Worm (Caenorhabditis elegans) whole organism, L4 larva: ENCODE measurements around the gene slc-17.5.

ENCODE experiments used
- aha-1 ChIP-seq: fragments of 150-350 bp; peaks from one replicate; lab custom pipeline; 2014; ENCODE audit warnings: missing biosample characterization, missing genetic modification characterization
- duxl-1 ChIP-seq: sonication (generic microtip); optimal IDR thresholded peaks from 2 replicates; lab custom pipeline; 2016; ENCODE audit warnings: mild to moderate bottlenecking, missing genetic modification characterization, moderate library complexity, missing compliant biosample characterization; ENCODE audit not compliant: poor library complexity
- lin-39 ChIP-seq: fragments of 150-350 bp; optimal IDR thresholded peaks from 2 replicates; lab custom pipeline; 2014; ENCODE audit warnings: missing biosample characterization, missing genetic modification reagents, missing genetic modification characterization
- mes-2 ChIP-seq: sonication (generic microtip); optimal IDR thresholded peaks from 2 replicates; lab custom pipeline; 2016; ENCODE audit warnings: missing genotype, mild to moderate bottlenecking, missing genetic modification characterization, missing compliant biosample characterization; ENCODE audit not compliant: poor library complexity, severe bottlenecking
- nhr-237 ChIP-seq: sonication (generic microtip); optimal IDR thresholded peaks from 2 replicates; lab custom pipeline; 2017; ENCODE audit warnings: missing biosample characterization, missing genetic modification characterization
- pha-4 ChIP-seq, 2 experiments: fragments of 150-350 bp in 1 of 2; fragments of 200-800 bp in 1 of 2; sonication (Bioruptor generic) in 1 of 2; IDR thresholded peaks in 1 of 2; optimal IDR thresholded peaks in 1 of 2; 2 replicates each; pipeline versions ENCODE4 v1.3.6 to Lab custom; 2014 to 2022; ENCODE audit warnings: missing genetic modification characterization in 2 of 2, missing genetic modification reagents in 2 of 2, missing biosample characterization in 1 of 2, missing compliant biosample characterization in 1 of 2
- snpc-4 ChIP-seq: fragments of 150-350 bp; optimal IDR thresholded peaks from 2 replicates; lab custom pipeline; 2014; ENCODE audit warnings: missing biosample characterization, missing genetic modification characterization

DNA sequence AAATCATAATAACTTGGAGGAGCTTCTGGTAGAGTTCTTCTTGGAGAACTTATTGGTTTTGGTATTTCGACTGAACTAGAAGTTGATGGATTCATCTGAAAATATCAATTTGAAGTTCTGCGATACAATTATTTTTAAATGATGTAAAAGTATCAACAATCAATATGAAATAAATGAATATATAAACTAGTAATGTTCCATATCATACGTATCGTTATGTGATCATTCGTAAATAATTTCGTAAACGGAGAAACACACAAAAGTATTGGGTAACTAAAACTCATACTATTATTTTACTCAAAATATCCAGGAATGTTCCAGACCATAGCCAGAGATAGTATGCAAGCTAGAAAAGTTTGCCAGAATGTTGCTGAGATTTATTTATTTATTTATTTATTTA lies 21.7 kb upstream of the slc-17.5 start, which contains the start of gene W02D7.8:
- TF ChIP-seq pha-4 (GFP tag; IDR thresholded peaks at IDR 0.05; lab: Robert Waterston, UW) (no peak), pha-4 (tag; optimal IDR thresholded peaks at IDR 0.05; lab: Kevin White, UChicago) (no peak), mes-2 (tag; lab: Kevin White, UChicago) (no peak), duxl-1 (tag; lab: Kevin White, UChicago) (no peak), nhr-237 (tag; lab: Kevin White, UChicago) (no peak), snpc-4 (no peak), aha-1 (no peak), lin-39 (no peak)
